Worm (Caenorhabditis elegans) whole organism, L3 larva: ENCODE results near the gene nhr-254.

Source experiments
- R02D3.7 ChIP-seq: fragments of 150-350 bp; optimal IDR thresholded peaks from 2 replicates; lab custom pipeline; 2014; ENCODE audit warnings: missing biosample characterization, missing genetic modification characterization
- ZK546.5 ChIP-seq: sonication (generic microtip); optimal IDR thresholded peaks from 2 replicates; lab custom pipeline; 2017; ENCODE audit warnings: missing biosample characterization, missing genetic modification characterization
- aly-2 ChIP-seq: fragments of 150-350 bp; optimal IDR thresholded peaks from 2 replicates; lab custom pipeline; 2014; ENCODE audit warnings: missing biosample characterization, missing genetic modification characterization
- ama-1 ChIP-seq: fragments of 150-350 bp; optimal IDR thresholded peaks from 2 replicates; lab custom pipeline; 2018
- ceh-16 ChIP-seq: sonication (generic microtip); optimal IDR thresholded peaks from 2 replicates; lab custom pipeline; 2017; ENCODE audit warnings: missing biosample characterization, missing genetic modification characterization
- ceh-28 ChIP-seq: fragments of 150-350 bp; optimal IDR thresholded peaks from 2 replicates; lab custom pipeline; 2014; ENCODE audit warnings: missing biosample characterization, missing genetic modification reagents, missing genetic modification characterization
- ceh-82 ChIP-seq: fragments of 150-350 bp; optimal IDR thresholded peaks from 2 replicates; lab custom pipeline; 2014; ENCODE audit warnings: missing biosample characterization, missing genetic modification characterization
- daf-12 ChIP-seq: fragments of 150-350 bp; optimal IDR thresholded peaks from 2 replicates; lab custom pipeline; 2014; ENCODE audit warnings: missing biosample characterization, missing genetic modification reagents, missing genetic modification characterization
- egl-5 ChIP-seq: fragments of 150-350 bp; optimal IDR thresholded peaks from 2 replicates; lab custom pipeline; 2017; ENCODE audit warnings: missing biosample characterization, missing genetic modification reagents, missing genetic modification characterization, inconsistent platforms
- elt-1 ChIP-seq: fragments of 150-350 bp; optimal IDR thresholded peaks from 2 replicates; lab custom pipeline; 2014; ENCODE audit warnings: missing biosample characterization, missing genetic modification characterization
- elt-2 ChIP-seq: sonication (generic microtip); optimal IDR thresholded peaks from 2 replicates; lab custom pipeline; 2016; ENCODE audit warnings: missing genetic modification reagents, mild to moderate bottlenecking, missing genetic modification characterization, missing compliant biosample characterization
- elt-3 ChIP-seq, 3 experiments: fragments of 150-350 bp in 1 of 3; sonication (generic microtip) in 2 of 3; optimal IDR thresholded peaks; 2 replicates in 2 of 3; 4 replicates in 1 of 3; lab custom pipeline; 2014 to 2017; ENCODE audit warnings: missing biosample characterization in 3 of 3, missing genetic modification characterization in 3 of 3
- fkh-10 ChIP-seq: sonication (generic microtip); optimal IDR thresholded peaks from 2 replicates; lab custom pipeline; 2017; ENCODE audit warnings: missing biosample characterization, missing genetic modification reagents, missing genetic modification characterization
- fos-1 ChIP-seq: fragments of 150-350 bp; optimal IDR thresholded peaks from 2 replicates; lab custom pipeline; 2014; ENCODE audit warnings: missing biosample characterization, missing genetic modification characterization
- hmg-11 ChIP-seq: sonication (generic microtip); optimal IDR thresholded peaks from 2 replicates; lab custom pipeline; 2016; ENCODE audit warnings: missing genetic modification characterization, missing compliant biosample characterization
- jun-1 ChIP-seq: fragments of 150-350 bp; optimal IDR thresholded peaks from 2 replicates; lab custom pipeline; 2014; ENCODE audit warnings: missing biosample characterization, missing genetic modification reagents, missing genetic modification characterization
- lin-39 ChIP-seq: fragments of 150-350 bp; optimal IDR thresholded peaks from 2 replicates; lab custom pipeline; 2018; ENCODE audit warnings: missing biosample characterization, missing genetic modification reagents, missing genetic modification characterization
- lsy-12 ChIP-seq: sonication (generic microtip); optimal IDR thresholded peaks from 2 replicates; lab custom pipeline; 2016; ENCODE audit warnings: mild to moderate bottlenecking, missing genetic modification characterization, missing compliant biosample characterization
- mdl-1 ChIP-seq: fragments of 150-350 bp; optimal IDR thresholded peaks from 2 replicates; lab custom pipeline; 2014; ENCODE audit warnings: missing biosample characterization, missing genetic modification characterization
- mml-1 ChIP-seq: fragments of 150-350 bp; sonication (generic microtip); optimal IDR thresholded peaks from 3 replicates; lab custom pipeline; 2014; ENCODE audit warnings: missing biosample characterization, missing genetic modification characterization
- nhr-11 ChIP-seq: fragments of 150-350 bp; optimal IDR thresholded peaks from 2 replicates; lab custom pipeline; 2014; ENCODE audit warnings: missing biosample characterization, missing genetic modification characterization
- nhr-12 ChIP-seq: fragments of 150-350 bp; optimal IDR thresholded peaks from 2 replicates; lab custom pipeline; 2014; ENCODE audit warnings: missing biosample characterization, missing genetic modification characterization
- nhr-23 ChIP-seq: fragments of 150-350 bp; optimal IDR thresholded peaks from 2 replicates; lab custom pipeline; 2014; ENCODE audit warnings: missing biosample characterization, missing genetic modification reagents, missing genetic modification characterization
- nhr-237 ChIP-seq: fragments of 150-350 bp; optimal IDR thresholded peaks from 2 replicates; lab custom pipeline; 2014; ENCODE audit warnings: missing biosample characterization, missing genetic modification characterization
- nhr-25 ChIP-seq: sonication (generic microtip); optimal IDR thresholded peaks from 2 replicates; lab custom pipeline; 2017; ENCODE audit warnings: missing biosample characterization, missing genetic modification characterization
- nhr-28 ChIP-seq: fragments of 150-350 bp; optimal IDR thresholded peaks from 2 replicates; lab custom pipeline; 2014; ENCODE audit warnings: missing biosample characterization, missing genetic modification characterization
- nhr-43 ChIP-seq: sonication (generic microtip); optimal IDR thresholded peaks from 2 replicates; lab custom pipeline; 2016; ENCODE audit warnings: mild to moderate bottlenecking, missing genetic modification characterization, missing compliant biosample characterization; ENCODE audit not compliant: poor library complexity, severe bottlenecking
- nhr-76 ChIP-seq: fragments of 150-350 bp; sonication (generic microtip); optimal IDR thresholded peaks from 5 replicates; lab custom pipeline; 2014; ENCODE audit warnings: missing biosample characterization, missing genetic modification characterization
- nhr-77 ChIP-seq: fragments of 150-350 bp; optimal IDR thresholded peaks from 2 replicates; lab custom pipeline; 2014; ENCODE audit warnings: missing biosample characterization, missing genetic modification characterization
- pha-4 ChIP-seq: fragments of 150-350 bp; optimal IDR thresholded peaks from 2 replicates; lab custom pipeline; 2014; ENCODE audit warnings: missing biosample characterization, missing genetic modification reagents, missing genetic modification characterization
- pqm-1 ChIP-seq: fragments of 150-350 bp; optimal IDR thresholded peaks from 2 replicates; lab custom pipeline; 2017; ENCODE audit warnings: missing biosample characterization, missing genetic modification characterization, inconsistent platforms
- sea-2 ChIP-seq: fragments of 150-350 bp; sonication (generic microtip); optimal IDR thresholded peaks from 4 replicates; lab custom pipeline; 2014; ENCODE audit warnings: missing biosample characterization, missing genetic modification reagents, missing genetic modification characterization
- skn-1 ChIP-seq: fragments of 150-350 bp; optimal IDR thresholded peaks from 2 replicates; lab custom pipeline; 2014; ENCODE audit warnings: missing biosample characterization, missing genetic modification characterization
- tbx-2 ChIP-seq: sonication (generic microtip); optimal IDR thresholded peaks from 2 replicates; lab custom pipeline; 2016; ENCODE audit warnings: mild to moderate bottlenecking, missing genetic modification characterization, missing compliant biosample characterization
- unc-39 ChIP-seq: sonication (generic microtip); optimal IDR thresholded peaks from 4 replicates; lab custom pipeline; 2017; ENCODE audit warnings: missing biosample characterization, missing genetic modification characterization
- unc-62 ChIP-seq: fragments of 150-350 bp; sonication (generic microtip); optimal IDR thresholded peaks from 4 replicates; lab custom pipeline; 2014; ENCODE audit warnings: missing biosample characterization, missing genetic modification reagents, missing genetic modification characterization
- ztf-11 ChIP-seq: fragments of 150-350 bp; optimal IDR thresholded peaks from 2 replicates; lab custom pipeline; 2014; ENCODE audit warnings: missing biosample characterization, missing genetic modification characterization
- ztf-4 ChIP-seq: fragments of 150-350 bp; optimal IDR thresholded peaks from 2 replicates; lab custom pipeline; 2014; ENCODE audit warnings: missing biosample characterization, missing genetic modification characterization

The nhr-254 gene

ce11 chrV:364650-365049 lies 27.8 kb upstream of the nhr-254 start, which contains the start of gene mltn-6:
Gene mltn-6, plus strand, starts transcription at chrV:364950.
- TF ChIP-seq elt-1: no peak
- no peak for TF ChIP-seq ceh-28 (tag; lab: Kevin White, UChicago)
- TF ChIP-seq fkh-10: no peak
- TF ChIP-seq pqm-1: no peak
- TF ChIP-seq ztf-11 (tag; lab: Kevin White, UChicago): no peak
- TF ChIP-seq nhr-28 (tag; lab: Kevin White, UChicago): no peak
- TF ChIP-seq ZK546.5 (tag; lab: Kevin White, UChicago): no peak
- no peak for TF ChIP-seq sea-2 (GFP tag; lab: Kevin White, UChicago)
- no peak for TF ChIP-seq pha-4
- TF ChIP-seq unc-62 (GFP tag; lab: Kevin White, UChicago): no peak
- TF ChIP-seq nhr-43 (tag; lab: Kevin White, UChicago): no peak
- no peak for TF ChIP-seq ceh-82 (tag; lab: Kevin White, UChicago)
- TF ChIP-seq nhr-25: no peak

- TF ChIP-seq fos-1 (tag; lab: Kevin White, UChicago) (no peak), mdl-1 (no peak), nhr-77 (tag; lab: Kevin White, UChicago) (no peak), ceh-16 (tag; lab: Kevin White, UChicago) (no peak), elt-1 (no peak), R02D3.7 (tag; lab: Kevin White, UChicago) (no peak), jun-1 (tag; lab: Kevin White, UChicago) (no peak), pha-4 (no peak)
- TF ChIP-seq, all 47 proteins: peak for 0
Observed at ce11 chrV:370033-370432, 22.4 kb upstream of the nhr-254 start, which contains the start of gene mltn-7. Gene mltn-7, plus strand, starts transcription at chrV:370333.

ce11 chrV:373192-373591 lies 19.2 kb upstream of the nhr-254 start:
- no peak for TF ChIP-seq lsy-12
- no peak for TF ChIP-seq ztf-4
- TF ChIP-seq sea-2 (GFP tag; lab: Kevin White, UChicago): no peak
- TF ChIP-seq ztf-11 (tag; lab: Kevin White, UChicago): no peak
- no peak for TF ChIP-seq unc-39 (tag; lab: Kevin White, UChicago)
- no peak for TF ChIP-seq nhr-28 (tag; lab: Kevin White, UChicago)
- no peak for TF ChIP-seq fos-1 (tag; lab: Kevin White, UChicago)
- no peak for TF ChIP-seq nhr-25
- TF ChIP-seq daf-12 (tag; lab: Kevin White, UChicago): no peak
- no peak for TF ChIP-seq jun-1 (tag; lab: Kevin White, UChicago)
- no peak for TF ChIP-seq nhr-237 (tag; lab: Kevin White, UChicago)
- TF ChIP-seq aly-2 (tag; lab: Kevin White, UChicago): no peak
- no peak for TF ChIP-seq R02D3.7 (tag; lab: Kevin White, UChicago)
- no peak for TF ChIP-seq mdl-1
- no peak for TF ChIP-seq hmg-11 (tag; lab: Kevin White, UChicago)
- no peak for TF ChIP-seq nhr-12 (tag; lab: Kevin White, UChicago)
- TF ChIP-seq, all 47 proteins: peak for 0

- TF ChIP-seq nhr-43 (tag; lab: Kevin White, UChicago) (no peak), elt-3 (tag; optimal IDR thresholded peaks at IDR 0.05; lab: Kevin White, UChicago) (peak in 1 of 3 experiments; percentile 35), tbx-2 (tag; lab: Kevin White, UChicago) (no peak), mml-1 (tag; lab: Kevin White, UChicago) (no peak), elt-2 (tag; lab: Kevin White, UChicago) (peak; percentile 51), ztf-4 (no peak), nhr-11 (tag; lab: Kevin White, UChicago) (no peak), lin-39 (tag; lab: Kevin White, UChicago) (no peak)
Observed at ce11 chrV:376790-377189, 15.6 kb upstream of the nhr-254 start.

- TF ChIP-seq nhr-23 (tag; lab: Kevin White, UChicago) (peak; percentile 40), ztf-11 (tag; lab: Kevin White, UChicago) (no peak), tbx-2 (tag; lab: Kevin White, UChicago) (no peak), lin-39 (tag; lab: Kevin White, UChicago) (no peak), unc-39 (tag; lab: Kevin White, UChicago) (no peak), ztf-4 (no peak), lsy-12 (no peak), egl-5 (no peak), nhr-43 (tag; lab: Kevin White, UChicago) (peak; percentile 29), ceh-16 (tag; lab: Kevin White, UChicago) (no peak), elt-3 (tag; optimal IDR thresholded peaks at IDR 0.05; lab: Kevin White, UChicago) (no peak), ama-1 (no peak), nhr-25 (peak; percentile 25), fos-1 (tag; lab: Kevin White, UChicago) (no peak), nhr-76 (no peak), skn-1 (no peak), nhr-77 (tag; lab: Kevin White, UChicago) (no peak), aly-2 (tag; lab: Kevin White, UChicago) (no peak)
Observed at ce11 chrV:378231-378630, 14.2 kb upstream of the nhr-254 start.
